Fruit fly (Drosophila melanogaster): ENCODE results near the gene BicD.

The BicD gene

DNA sequence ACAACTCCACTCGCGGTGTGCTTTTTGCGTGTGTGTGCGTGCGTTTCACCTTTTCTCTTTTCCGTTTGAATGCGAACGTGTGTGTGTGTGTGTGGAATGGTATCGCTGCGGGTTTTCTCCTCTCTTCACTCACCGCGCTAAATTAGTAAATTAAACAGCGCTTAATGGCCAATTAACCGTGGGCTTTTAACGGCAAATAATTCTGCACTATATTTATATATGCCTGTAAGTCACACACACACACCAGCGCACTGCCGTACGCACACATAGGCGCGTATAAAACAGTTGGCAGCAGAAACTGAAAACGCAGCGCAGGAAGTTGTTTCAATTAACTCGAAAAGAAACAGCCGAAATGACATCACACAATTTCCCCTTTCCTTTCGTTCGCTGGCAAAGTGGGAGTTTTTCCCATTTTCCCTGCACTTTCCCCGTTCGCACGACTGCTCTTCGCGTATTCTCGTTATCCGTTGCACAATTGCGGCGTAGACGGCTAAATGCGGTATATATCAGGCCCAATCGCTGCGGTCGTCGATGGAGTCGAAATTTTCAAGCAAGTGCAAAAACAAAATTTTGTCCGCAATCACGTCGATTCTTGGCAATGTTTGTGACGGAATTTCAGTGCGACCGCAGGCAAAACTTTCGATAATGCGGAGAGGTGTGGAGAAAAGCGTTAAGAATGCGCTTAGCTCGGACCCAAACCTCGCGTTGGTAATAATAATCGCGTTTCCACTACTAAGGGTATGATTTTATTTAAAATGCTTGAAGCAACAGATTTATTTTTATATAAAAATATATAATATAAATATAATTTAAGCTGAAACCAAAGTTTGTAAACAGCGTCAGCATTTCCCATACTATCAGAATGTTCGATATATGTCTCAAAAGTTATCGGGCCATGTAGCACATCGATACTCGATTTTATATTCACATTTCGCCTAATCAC lies at the start of gene BicD (continued):
- TF ChIP-seq eve (GFP tag; optimal IDR thresholded peaks at IDR 0.05) (no peak), trh (GFP tag; optimal IDR thresholded peaks at IDR 0.05) (no peak), wor (GFP tag; IDR thresholded peaks at IDR 0.05) (no peak), inv (GFP tag; IDR thresholded peaks at IDR 0.05; ENCODE audit: partially characterized antibody) (peak; percentile 54), CG12236 (GFP tag; optimal IDR thresholded peaks at IDR 0.05) (no peak), CG18476 (GFP tag; optimal IDR thresholded peaks at IDR 0.05) (no peak), CG15601 (tag; optimal IDR thresholded peaks at IDR 0.05) (peak; percentile 68), CG13775 (GFP tag; optimal IDR thresholded peaks at IDR 0.05) (no peak), PHDP (tag; optimal IDR thresholded peaks at IDR 0.05) (peak; percentile 5), CG6654 (GFP tag; optimal IDR thresholded peaks at IDR 0.05) (peak; percentile 14), CG18619 (GFP tag; optimal IDR thresholded peaks at IDR 0.05) (no peak), mirr (GFP tag; optimal IDR thresholded peaks at IDR 0.05) (no peak), CG12942 (GFP tag; optimal IDR thresholded peaks at IDR 0.05) (no peak), az2 (GFP tag; optimal IDR thresholded peaks at IDR 0.05) (no peak), CG30403 (GFP tag; optimal IDR thresholded peaks at IDR 0.05) (no peak), CG16779 (GFP tag; IDR thresholded peaks at IDR 0.05) (no peak), Sin3A (optimal IDR thresholded peaks at IDR 0.05) (peak; percentile 9), CG16863 (GFP tag; optimal IDR thresholded peaks at IDR 0.05) (no peak), shn (GFP tag; optimal IDR thresholded peaks at IDR 0.05) (no peak), tup (GFP tag; optimal IDR thresholded peaks at IDR 0.05) (no peak), CG17568 (GFP tag; optimal IDR thresholded peaks at IDR 0.05) (no peak), Fer2 (tag; optimal IDR thresholded peaks at IDR 0.05) (no peak), Mes4 (GFP tag; optimal IDR thresholded peaks at IDR 0.05) (no peak), Trl (optimal IDR thresholded peaks at IDR 0.05) (peak in 1 of 2 experiments; percentile 17), Trl (GFP tag; optimal IDR thresholded peaks at IDR 0.05) (no peak), ERR (GFP tag; optimal IDR thresholded peaks at IDR 0.05) (no peak), CG1832 (GFP tag; optimal IDR thresholded peaks at IDR 0.05) (no peak), HLH4C (GFP tag; IDR thresholded peaks at IDR 0.05; ENCODE audit: partially characterized antibody) (peak; percentile 80), ken (GFP tag; IDR thresholded peaks at IDR 0.05) (no peak), MESR4 (GFP tag; optimal IDR thresholded peaks at IDR 0.05) (peak; percentile 52), vvl (GFP tag; IDR thresholded peaks at IDR 0.05) (0 out of 2 replicates have a peak, but pooled peaks have one; percentile 23), HmgZ (tag; optimal IDR thresholded peaks at IDR 0.05) (peak; percentile 73), Opbp (GFP tag; IDR thresholded peaks at IDR 0.05; ENCODE audit: partially characterized antibody) (peak; percentile 49; the same call in 1 of the 3 replicates), Rx (GFP tag; IDR thresholded peaks at IDR 0.05) (no peak), lbe (GFP tag; optimal IDR thresholded peaks at IDR 0.05) (peak; percentile 37), CG14014 (GFP tag; IDR thresholded peaks at IDR 0.05) (no peak), gcm2 (GFP tag; optimal IDR thresholded peaks at IDR 0.05) (no peak), Six4 (GFP tag; optimal IDR thresholded peaks at IDR 0.05) (no peak), bsh (GFP tag; optimal IDR thresholded peaks at IDR 0.05) (peak in 1 of 2 experiments; percentile 0), CG13624 (GFP tag; optimal IDR thresholded peaks at IDR 0.05) (no peak), en (GFP tag; optimal IDR thresholded peaks at IDR 0.05) (no peak), dmrt11E (tag; optimal IDR thresholded peaks at IDR 0.05) (no peak), CG11560 (tag; IDR thresholded peaks at IDR 0.05) (peak; percentile 97), CG34224 (GFP tag; IDR thresholded peaks at IDR 0.05; ENCODE audit: partially characterized antibody) (peak; percentile 50; the same call in 1 of the 3 replicates), pnt (GFP tag; optimal IDR thresholded peaks at IDR 0.05) (no peak), Oaz (GFP tag; IDR thresholded peaks at IDR 0.05) (no peak), z (GFP tag; IDR thresholded peaks at IDR 0.05) (no peak), CG32767 (GFP tag; IDR thresholded peaks at IDR 0.05) (no peak), Antp (GFP tag; optimal IDR thresholded peaks at IDR 0.05) (no peak), nau (GFP tag; optimal IDR thresholded peaks at IDR 0.05) (no peak)

Measured in whole organism, embryonic.